Worm (Caenorhabditis elegans): ENCODE measurements around the gene mlc-5.

Gene mlc-5

DNA sequence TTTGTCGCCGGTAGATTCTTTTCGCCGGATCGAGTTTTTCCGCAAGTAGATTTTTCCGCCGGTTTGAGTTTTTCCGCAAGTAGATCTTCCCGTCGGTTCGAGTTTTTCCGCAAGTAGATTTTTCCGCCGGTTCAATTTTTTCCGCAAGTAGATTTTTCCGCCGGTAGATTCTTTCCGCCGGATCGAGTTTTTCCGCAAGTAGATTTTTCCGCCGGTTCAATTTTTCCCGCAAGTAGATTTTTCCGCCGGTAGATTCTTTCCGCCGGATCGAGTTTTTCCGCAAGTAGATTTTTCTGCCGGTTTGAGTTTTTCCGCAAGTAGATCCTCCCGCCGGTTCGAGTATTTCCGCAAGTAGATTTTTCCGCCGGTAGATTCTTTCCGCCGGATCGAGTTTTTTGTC is 38.0 kb upstream of the mlc-5 start:
- peak; percentile 77; the same call in 1 of the 2 replicates for TF ChIP-seq egl-18 (GFP tag; IDR thresholded peaks at IDR 0.05)
- TF ChIP-seq D2030.7 (GFP tag; IDR thresholded peaks at IDR 0.05) = 0 out of 2 replicates have a peak, but pooled peaks have one; percentile 14
- TF ChIP-seq cebp-2 (GFP tag; IDR thresholded peaks at IDR 0.05) = 0 out of 2 replicates have a peak, but pooled peaks have one; percentile 39
- peak; percentile 38; the same call in 1 of the 2 replicates for TF ChIP-seq ztf-28 (GFP tag; IDR thresholded peaks at IDR 0.05)

- TF ChIP-seq ekl-4 (GFP tag; IDR thresholded peaks at IDR 0.05) = no peak
- no peak for TF ChIP-seq tbx-9 (tag; optimal IDR thresholded peaks at IDR 0.05; ENCODE audit: borderline replicate concordance)
- 0 out of 2 replicates have a peak, but pooled peaks have one; percentile 18 for TF ChIP-seq pbrm-1 (GFP tag; IDR thresholded peaks at IDR 0.05)
- no peak for TF ChIP-seq unc-62 (GFP tag; optimal IDR thresholded peaks at IDR 0.05)
- no peak for TF ChIP-seq snpc-4 (GFP tag; optimal IDR thresholded peaks at IDR 0.05)
- TF ChIP-seq snpc-4 (tag; optimal IDR thresholded peaks at IDR 0.05) = peak in 2 of 4 experiments; percentile 36 to 84
- TF ChIP-seq ceh-58 (GFP tag; IDR thresholded peaks at IDR 0.05) = no peak
- TF ChIP-seq mxl-1 (tag; optimal IDR thresholded peaks at IDR 0.05) = no peak
- no peak for TF ChIP-seq efl-1 (GFP tag; optimal IDR thresholded peaks at IDR 0.05)
- no peak for TF ChIP-seq mes-4 (tag; optimal IDR thresholded peaks at IDR 0.05)
- peak; percentile 24 for TF ChIP-seq snpc-1.1 (tag; optimal IDR thresholded peaks at IDR 0.05; ENCODE audit: insufficient read depth)
Measured at ce11 chrIII:13600254-13600653, 22.9 kb upstream of the mlc-5 start.

ce11 chrIII:13604834-13605233 is 18.3 kb upstream of the mlc-5 start:
- TF ChIP-seq cebp-2 (GFP tag; IDR thresholded peaks at IDR 0.05) (0 out of 2 replicates have a peak, but pooled peaks have one; percentile 36), egrh-3 (GFP tag; IDR thresholded peaks at IDR 0.05) (peak; percentile 64; the same call in 1 of the 2 replicates), rec-8 (tag; optimal IDR thresholded peaks at IDR 0.05) (no peak), cebp-1 (GFP tag; IDR thresholded peaks at IDR 0.05) (no peak), cebp-1 (tag; optimal IDR thresholded peaks at IDR 0.05) (no peak), dpl-1 (GFP tag; optimal IDR thresholded peaks at IDR 0.05) (no peak), zfh-2 (GFP tag; conservative IDR thresholded peaks at IDR 0.05) (peak; percentile 85), F57A8.1 (GFP tag; optimal IDR thresholded peaks at IDR 0.05) (no peak)

- TF ChIP-seq F55B11.4 (tag; optimal IDR thresholded peaks at IDR 0.05; ENCODE audit: borderline replicate concordance, insufficient read depth) (no peak), cebp-1 (GFP tag; IDR thresholded peaks at IDR 0.05) (no peak), cebp-1 (tag; optimal IDR thresholded peaks at IDR 0.05) (peak; percentile 5), tbp1 (GFP tag; optimal IDR thresholded peaks at IDR 0.05) (peak; percentile 35), ztf-22 (GFP tag; optimal IDR thresholded peaks at IDR 0.05) (peak; percentile 4), F52B5.7 (tag; optimal IDR thresholded peaks at IDR 0.05) (no peak), atf-7 (tag; optimal IDR thresholded peaks at IDR 0.05) (peak; percentile 77), F49E8.2 (tag; optimal IDR thresholded peaks at IDR 0.05; ENCODE audit: insufficient read depth) (no peak), rcor-1 (GFP tag; IDR thresholded peaks at IDR 0.05) (no peak), ztf-18 (tag; optimal IDR thresholded peaks at IDR 0.05) (no peak), let-607 (tag; optimal IDR thresholded peaks at IDR 0.05) (peak; percentile 11 to 82), F23B12.7 (tag; optimal IDR thresholded peaks at IDR 0.05; ENCODE audit: insufficient read depth) (peak; percentile 38), mes-4 (tag; optimal IDR thresholded peaks at IDR 0.05) (no peak), dox-1 (GFP tag; IDR thresholded peaks at IDR 0.05) (0 out of 2 replicates have a peak, but pooled peaks have one; percentile 9), nhr-80 (tag; optimal IDR thresholded peaks at IDR 0.05) (peak; percentile 87), unc-62 (GFP tag; optimal IDR thresholded peaks at IDR 0.05) (peak; percentile 17), madf-10 (tag; optimal IDR thresholded peaks at IDR 0.05) (peak; percentile 24), die-1 (tag; optimal IDR thresholded peaks at IDR 0.05) (no peak), dpff-1 (tag; optimal IDR thresholded peaks at IDR 0.05) (no peak), ets-4 (GFP tag; optimal IDR thresholded peaks at IDR 0.05) (peak; percentile 53), lsy-27 (tag; optimal IDR thresholded peaks at IDR 0.05; ENCODE audit: borderline replicate concordance, insufficient read depth) (no peak)
Measured at ce11 chrIII:13606016-13606530, 17.0 kb upstream of the mlc-5 start, which contains the start of gene act-5. Gene act-5, minus strand, starts transcription at chrIII:13606066.

Measured in whole organism, young adult.